Worm (Caenorhabditis elegans): ENCODE measurements around the gene F01D5.5.

The F01D5.5 gene

ce11 chrII:13998964-13999363 lies 3.1 kb downstream of the F01D5.5 start, which contains the start of gene F01D5.2:
Gene F01D5.2 (minus strand): TSS chrII:13999064.
- TF ChIP-seq cog-1 (tag; optimal IDR thresholded peaks at IDR 0.05) = no peak
- no peak for TF ChIP-seq ztf-29 (GFP tag; IDR thresholded peaks at IDR 0.05)
- TF ChIP-seq tab-1 (GFP tag; IDR thresholded peaks at IDR 0.05) = no peak
- no peak for TF ChIP-seq ref-1 (GFP tag; conservative IDR thresholded peaks at IDR 0.05)
- no peak for TF ChIP-seq T22C8.4 (GFP tag; IDR thresholded peaks at IDR 0.05)
- TF ChIP-seq flt-1 (GFP tag; IDR thresholded peaks at IDR 0.05) = no peak
- TF ChIP-seq med-1 (GFP tag; optimal IDR thresholded peaks at IDR 0.05; ENCODE audit: insufficient read depth) = no peak

DNA sequence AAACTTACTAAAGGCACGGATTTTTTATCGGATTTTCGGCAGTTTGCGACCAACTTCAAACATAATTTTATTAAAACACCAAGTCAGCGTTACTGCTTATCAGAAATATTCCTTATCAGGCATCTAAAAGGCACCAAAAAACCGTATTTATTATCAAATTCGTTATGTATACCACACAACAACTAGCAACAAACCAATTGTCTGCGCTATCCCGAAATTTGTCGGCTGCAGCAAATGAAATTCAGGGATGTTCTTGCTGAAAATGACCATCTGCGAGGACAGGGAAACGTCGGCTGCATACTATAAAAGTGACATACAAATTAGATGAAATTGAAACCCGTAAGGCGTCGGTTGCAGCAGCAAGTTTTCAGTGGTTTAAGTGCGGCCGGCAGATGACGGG lies 4.1 kb downstream of the F01D5.5 start:
- no peak for TF ChIP-seq ref-1 (GFP tag; conservative IDR thresholded peaks at IDR 0.05)
- TF ChIP-seq ztf-23 (GFP tag; IDR thresholded peaks at IDR 0.05) = no peak
- TF ChIP-seq med-1 (GFP tag; optimal IDR thresholded peaks at IDR 0.05; ENCODE audit: insufficient read depth) = no peak
- no peak for TF ChIP-seq tab-1 (GFP tag; IDR thresholded peaks at IDR 0.05)
- no peak for TF ChIP-seq ztf-29 (GFP tag; IDR thresholded peaks at IDR 0.05)
- TF ChIP-seq T22C8.4 (GFP tag; IDR thresholded peaks at IDR 0.05) = no peak
- no peak for TF ChIP-seq klf-2 (GFP tag; conservative IDR thresholded peaks at IDR 0.05)
- TF ChIP-seq cog-1 (tag; optimal IDR thresholded peaks at IDR 0.05) = no peak
- no peak for TF ChIP-seq flt-1 (GFP tag; IDR thresholded peaks at IDR 0.05)

DNA sequence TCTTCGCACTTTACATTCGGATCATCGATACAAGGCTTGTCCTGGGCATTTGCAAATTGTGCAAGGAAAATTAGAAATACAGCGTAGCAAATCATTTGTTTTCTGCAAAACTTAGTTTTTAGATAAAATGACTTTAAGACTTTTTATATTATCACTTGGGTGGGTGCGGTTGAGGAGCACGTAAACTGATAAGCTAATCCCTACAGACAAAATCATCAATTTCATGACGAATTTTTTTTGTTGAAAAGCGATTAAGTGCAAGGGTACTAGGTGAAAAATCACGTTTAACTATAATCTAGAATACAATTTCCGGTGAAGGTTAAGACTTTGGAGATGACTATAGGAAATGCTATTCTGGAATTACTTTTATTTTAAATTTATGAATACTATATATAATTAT lies 4.6 kb downstream of the F01D5.5 start, which contains the start of gene F01D5.1:
Gene F01D5.1 (minus strand): TSS at position 105 of the 400 bp plus-strand sequence.
- no peak for TF ChIP-seq flt-1 (GFP tag; IDR thresholded peaks at IDR 0.05)
- TF ChIP-seq med-1 (GFP tag; optimal IDR thresholded peaks at IDR 0.05; ENCODE audit: insufficient read depth) = no peak
- TF ChIP-seq tab-1 (GFP tag; IDR thresholded peaks at IDR 0.05) = no peak
- no peak for TF ChIP-seq klf-2 (GFP tag; conservative IDR thresholded peaks at IDR 0.05)
- TF ChIP-seq cog-1 (tag; optimal IDR thresholded peaks at IDR 0.05) = no peak
- no peak for TF ChIP-seq ztf-23 (GFP tag; IDR thresholded peaks at IDR 0.05)
- no peak for TF ChIP-seq ref-1 (GFP tag; conservative IDR thresholded peaks at IDR 0.05)
- no peak for TF ChIP-seq T22C8.4 (GFP tag; IDR thresholded peaks at IDR 0.05)
- TF ChIP-seq ztf-29 (GFP tag; IDR thresholded peaks at IDR 0.05) = no peak

- no peak for TF ChIP-seq ztf-29 (GFP tag; IDR thresholded peaks at IDR 0.05)
- no peak for TF ChIP-seq ref-1 (GFP tag; conservative IDR thresholded peaks at IDR 0.05)
- TF ChIP-seq cog-1 (tag; optimal IDR thresholded peaks at IDR 0.05) = no peak
- no peak for TF ChIP-seq ztf-23 (GFP tag; IDR thresholded peaks at IDR 0.05)
- TF ChIP-seq flt-1 (GFP tag; IDR thresholded peaks at IDR 0.05) = no peak
- no peak for TF ChIP-seq klf-2 (GFP tag; conservative IDR thresholded peaks at IDR 0.05)
- TF ChIP-seq med-1 (GFP tag; optimal IDR thresholded peaks at IDR 0.05; ENCODE audit: insufficient read depth) = no peak
- no peak for TF ChIP-seq T22C8.4 (GFP tag; IDR thresholded peaks at IDR 0.05)
- TF ChIP-seq tab-1 (GFP tag; IDR thresholded peaks at IDR 0.05) = no peak
Measured at ce11 chrII:13994934-13995333, 7.2 kb downstream of the F01D5.5 start, which contains the start of gene Y39G8B.7. Gene Y39G8B.7 (minus strand): TSS chrII:13995034.

DNA sequence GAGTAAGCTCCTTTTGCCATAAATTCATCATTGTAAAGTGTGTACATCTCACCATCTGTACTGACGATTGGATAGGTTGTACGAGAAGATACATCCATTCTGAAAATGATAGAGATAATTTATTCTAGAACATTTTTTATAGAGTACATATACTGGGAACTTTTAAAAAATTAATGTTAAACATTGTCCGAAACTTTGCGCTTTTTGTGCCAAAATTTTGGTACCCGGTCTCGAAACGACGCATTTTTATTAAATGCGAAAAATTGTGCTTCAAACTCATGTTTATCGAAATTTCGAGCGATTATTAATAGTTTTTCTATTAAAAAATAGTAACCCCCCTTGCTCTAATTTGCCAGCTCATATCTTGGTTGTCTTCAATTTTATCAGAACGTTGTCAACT lies 10.4 kb downstream of the F01D5.5 start, which contains the start of gene Y39G8B.5:
Gene Y39G8B.5 (minus strand): TSS at position 101 of the 400 bp plus-strand sequence.
- TF ChIP-seq klf-2 (GFP tag; conservative IDR thresholded peaks at IDR 0.05) (no peak), flt-1 (GFP tag; IDR thresholded peaks at IDR 0.05) (no peak), cog-1 (tag; optimal IDR thresholded peaks at IDR 0.05) (no peak), med-1 (GFP tag; optimal IDR thresholded peaks at IDR 0.05; ENCODE audit: insufficient read depth) (no peak), T22C8.4 (GFP tag; IDR thresholded peaks at IDR 0.05) (no peak), ztf-23 (GFP tag; IDR thresholded peaks at IDR 0.05) (no peak), ref-1 (GFP tag; conservative IDR thresholded peaks at IDR 0.05) (no peak), tab-1 (GFP tag; IDR thresholded peaks at IDR 0.05) (no peak), ztf-29 (GFP tag; IDR thresholded peaks at IDR 0.05) (no peak)

DNA sequence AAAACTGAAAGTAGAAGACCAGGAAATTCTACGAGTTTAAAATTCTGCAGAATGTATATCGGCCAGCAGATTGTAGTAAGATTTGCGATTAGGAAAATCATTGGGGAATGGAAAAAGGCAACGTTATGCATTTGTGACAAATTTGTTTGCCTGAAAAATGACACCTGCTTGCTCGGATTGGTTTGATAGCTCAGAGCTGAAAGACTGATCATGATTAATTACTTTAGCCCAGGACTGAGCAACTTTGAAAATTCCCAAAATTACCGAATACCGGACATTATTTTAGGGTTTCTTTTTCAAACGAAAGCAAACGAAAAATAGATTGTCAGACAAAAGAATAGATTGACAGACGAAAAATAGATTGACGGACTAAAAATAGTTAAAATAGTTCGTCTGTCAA lies 17.5 kb downstream of the F01D5.5 start, which contains the start of gene sre-47:
Gene sre-47 (minus strand): TSS at position 101 of the 400 bp plus-strand sequence.
- TF ChIP-seq ztf-23 (GFP tag; IDR thresholded peaks at IDR 0.05) (no peak), med-1 (GFP tag; optimal IDR thresholded peaks at IDR 0.05; ENCODE audit: insufficient read depth) (no peak), tab-1 (GFP tag; IDR thresholded peaks at IDR 0.05) (no peak), ref-1 (GFP tag; conservative IDR thresholded peaks at IDR 0.05) (no peak), flt-1 (GFP tag; IDR thresholded peaks at IDR 0.05) (no peak)

DNA sequence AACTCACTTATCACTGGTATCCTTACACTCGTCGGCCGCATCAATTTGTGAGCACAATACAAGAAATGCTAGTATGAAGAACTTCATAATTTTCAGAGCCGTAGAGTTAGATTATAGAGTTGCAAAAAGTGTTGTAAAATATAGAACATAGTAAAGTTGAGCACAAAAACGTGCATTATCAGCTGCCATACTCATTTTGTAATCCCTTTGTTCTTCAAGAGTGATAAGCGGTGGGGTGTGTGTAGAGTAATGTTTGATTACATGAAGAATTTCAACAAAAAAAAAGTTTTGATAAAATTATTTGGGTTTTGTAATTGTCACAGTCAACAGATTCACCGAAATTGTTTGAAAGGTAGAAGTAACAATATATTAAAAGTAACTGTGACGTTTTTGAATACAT lies 19.2 kb downstream of the F01D5.5 start, which contains the start of the genes Y39G8B.13 and Y39G8B.10:
Gene Y39G8B.13 (minus strand): TSS at position 125 of the 400 bp plus-strand sequence.
Gene Y39G8B.10 (minus strand): TSS at position 193 of the 400 bp plus-strand sequence.
- TF ChIP-seq T22C8.4 (GFP tag; IDR thresholded peaks at IDR 0.05) = no peak
- no peak for TF ChIP-seq flt-1 (GFP tag; IDR thresholded peaks at IDR 0.05)
- TF ChIP-seq ztf-23 (GFP tag; IDR thresholded peaks at IDR 0.05) = no peak
- TF ChIP-seq ref-1 (GFP tag; conservative IDR thresholded peaks at IDR 0.05) = no peak
- no peak for TF ChIP-seq klf-2 (GFP tag; conservative IDR thresholded peaks at IDR 0.05)
- no peak for TF ChIP-seq tab-1 (GFP tag; IDR thresholded peaks at IDR 0.05)
- no peak for TF ChIP-seq med-1 (GFP tag; optimal IDR thresholded peaks at IDR 0.05; ENCODE audit: insufficient read depth)
- TF ChIP-seq ztf-29 (GFP tag; IDR thresholded peaks at IDR 0.05) = no peak
- TF ChIP-seq cog-1 (tag; optimal IDR thresholded peaks at IDR 0.05) = no peak

ce11 chrII:13982247-13982646 lies 19.9 kb downstream of the F01D5.5 start:
- TF ChIP-seq med-1 (GFP tag; optimal IDR thresholded peaks at IDR 0.05; ENCODE audit: insufficient read depth) (no peak), ztf-23 (GFP tag; IDR thresholded peaks at IDR 0.05) (no peak), flt-1 (GFP tag; IDR thresholded peaks at IDR 0.05) (no peak), klf-2 (GFP tag; conservative IDR thresholded peaks at IDR 0.05) (no peak), T22C8.4 (GFP tag; IDR thresholded peaks at IDR 0.05) (no peak), ref-1 (GFP tag; conservative IDR thresholded peaks at IDR 0.05) (no peak), cog-1 (tag; optimal IDR thresholded peaks at IDR 0.05) (no peak), ztf-29 (GFP tag; IDR thresholded peaks at IDR 0.05) (no peak), tab-1 (GFP tag; IDR thresholded peaks at IDR 0.05) (no peak)

DNA sequence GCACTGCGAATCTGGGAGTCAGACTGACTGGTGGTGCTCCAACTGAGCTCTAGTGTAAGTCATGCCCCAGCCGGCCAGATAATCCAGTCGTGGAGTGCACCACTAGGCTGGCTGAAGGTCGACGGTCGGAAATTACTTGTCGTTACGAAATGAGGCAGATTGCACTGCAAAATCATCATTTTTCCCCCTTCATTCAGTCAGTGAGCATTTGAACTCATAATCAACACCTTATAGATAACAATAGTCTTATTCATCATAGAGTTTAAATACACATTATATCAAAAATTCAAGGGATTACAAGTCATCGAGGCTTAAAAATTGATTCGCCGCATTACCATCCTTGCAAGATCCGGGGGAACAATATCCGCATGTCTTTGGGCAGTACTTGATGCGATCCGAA lies 20.3 kb downstream of the F01D5.5 start:
- no peak for TF ChIP-seq ztf-23 (GFP tag; IDR thresholded peaks at IDR 0.05)
- no peak for TF ChIP-seq klf-2 (GFP tag; conservative IDR thresholded peaks at IDR 0.05)
- TF ChIP-seq flt-1 (GFP tag; IDR thresholded peaks at IDR 0.05) = no peak
- no peak for TF ChIP-seq cog-1 (tag; optimal IDR thresholded peaks at IDR 0.05)
- no peak for TF ChIP-seq ztf-29 (GFP tag; IDR thresholded peaks at IDR 0.05)
- TF ChIP-seq ref-1 (GFP tag; conservative IDR thresholded peaks at IDR 0.05) = no peak
- TF ChIP-seq T22C8.4 (GFP tag; IDR thresholded peaks at IDR 0.05) = no peak

ce11 chrII:13981097-13981496 lies 21.0 kb downstream of the F01D5.5 start, which contains the start of gene Y39G8B.9:
Gene Y39G8B.9 (plus strand): TSS chrII:13981365.
- TF ChIP-seq tab-1 (GFP tag; IDR thresholded peaks at IDR 0.05) (no peak), T22C8.4 (GFP tag; IDR thresholded peaks at IDR 0.05) (no peak), ref-1 (GFP tag; conservative IDR thresholded peaks at IDR 0.05) (no peak)
